Worm (Caenorhabditis elegans) whole organism, late embryonic: Measurements from ENCODE around the gene ZC239.5.

Experiments used
- F13H6.1 ChIP-seq: sonication (generic microtip); optimal IDR thresholded peaks from 2 replicates; lab custom pipeline; 2016; ENCODE audit warnings: missing genetic modification characterization, missing compliant biosample characterization
- K02D7.2 ChIP-seq: sonication (generic microtip); optimal IDR thresholded peaks from 2 replicates; lab custom pipeline; 2017; ENCODE audit warnings: mild to moderate bottlenecking, missing genetic modification characterization, missing compliant biosample characterization
- ceh-22 ChIP-seq: sonication (generic microtip); optimal IDR thresholded peaks from 2 replicates; lab custom pipeline; 2017; ENCODE audit warnings: missing biosample characterization, missing genetic modification characterization
- elt-2 ChIP-seq: sonication (generic microtip); optimal IDR thresholded peaks from 2 replicates; lab custom pipeline; 2016; ENCODE audit warnings: missing genetic modification reagents, missing genetic modification characterization, missing compliant biosample characterization

ce11 chrII:3237038-3237521 is 26.6 kb downstream of the ZC239.5 start, which contains the start of the genes srz-67 and C17F4.11:
- TF ChIP-seq F13H6.1 (tag; lab: Kevin White, UChicago) (no peak), elt-2 (no peak), K02D7.2 (tag; lab: Kevin White, UChicago) (no peak), ceh-22 (tag; lab: Kevin White, UChicago) (no peak)
